Fruit fly (Drosophila melanogaster) whole organism, embryonic: ENCODE measurements around the gene Elp6.

ENCODE experiments used
- CG10543 ChIP-seq: fragments of 200-800 bp; sonication (Bioruptor generic); optimal IDR thresholded peaks from 3 replicates; lab custom pipeline; 2017; ENCODE audit warnings: missing biosample characterization, mild to moderate bottlenecking, missing genetic modification characterization, moderate library complexity
- CG11398 ChIP-seq: fragments of 200-800 bp; sonication (Bioruptor generic); optimal IDR thresholded peaks from 2 replicates; lab custom pipeline; 2016; ENCODE audit warnings: missing biosample characterization, missing genetic modification characterization
- CG11695 ChIP-seq: fragments of 200-800 bp; sonication (Bioruptor generic); IDR thresholded peaks from 3 replicates; pipeline ENCODE4 v1.3.6; 2022; ENCODE audit warnings: missing biosample characterization, missing genetic modification characterization
- CG14050 ChIP-seq: fragments of 200-800 bp; sonication (Bioruptor generic); IDR thresholded peaks from 3 replicates; pipeline ENCODE4 v1.3.6; 2022; ENCODE audit warnings: missing biosample characterization, missing genetic modification characterization
- CG1603 ChIP-seq: fragments of 200-800 bp; sonication (Bioruptor generic); optimal IDR thresholded peaks from 2 replicates; lab custom pipeline; 2019; ENCODE audit warnings: missing biosample characterization, mild to moderate bottlenecking, missing genetic modification characterization, moderate library complexity
- CG16813 ChIP-seq: fragments of 200-800 bp; sonication (Bioruptor generic); IDR thresholded peaks from 3 replicates; pipeline ENCODE4 v1.3.6; 2022; ENCODE audit warnings: missing biosample characterization, missing genetic modification characterization; ENCODE audit not compliant: partially characterized antibody
- CG17359 ChIP-seq: fragments of 200-800 bp; sonication (Bioruptor generic); optimal IDR thresholded peaks from 3 replicates; lab custom pipeline; 2018; ENCODE audit warnings: missing biosample characterization, mild to moderate bottlenecking, missing genetic modification characterization, moderate library complexity
- CG17829 ChIP-seq: fragments of 200-800 bp; optimal IDR thresholded peaks from 2 replicates; lab custom pipeline; 2019; ENCODE audit warnings: missing biosample characterization, mild to moderate bottlenecking, missing genetic modification characterization, moderate library complexity
- CG1832 ChIP-seq: fragments of 200-800 bp; sonication (Bioruptor generic); optimal IDR thresholded peaks from 2 replicates; lab custom pipeline; 2017; ENCODE audit warnings: missing biosample characterization, mild to moderate bottlenecking, missing genetic modification characterization, inconsistent platforms
- CG18599 ChIP-seq: fragments of 200-800 bp; sonication (Bioruptor generic); optimal IDR thresholded peaks from 3 replicates; lab custom pipeline; 2017; ENCODE audit warnings: missing biosample characterization, missing genetic modification characterization, mild to moderate bottlenecking, moderate library complexity, missing genetic modification reagents
- CG2678 ChIP-seq: fragments of 200-800 bp; sonication (Bioruptor generic); optimal IDR thresholded peaks from 3 replicates; lab custom pipeline; 2019; ENCODE audit warnings: missing biosample characterization, mild to moderate bottlenecking, missing genetic modification characterization, moderate library complexity
- CG6689 ChIP-seq: fragments of 200-800 bp; sonication (Bioruptor generic); IDR thresholded peaks from 2 replicates; pipeline ENCODE4 v1.3.6; 2022; ENCODE audit warnings: missing biosample characterization, missing genetic modification characterization
- CG8765 ChIP-seq: fragments of 200-800 bp; sonication (Bioruptor generic); IDR thresholded peaks from 2 replicates; pipeline ENCODE4 v1.3.6; 2022; ENCODE audit warnings: missing biosample characterization, missing genetic modification characterization
- CG9817 ChIP-seq: fragments of 200-800 bp; sonication (Bioruptor generic); optimal IDR thresholded peaks from 2 replicates; lab custom pipeline; 2018; ENCODE audit warnings: missing biosample characterization, mild to moderate bottlenecking, missing genetic modification characterization, moderate library complexity
- CHES-1-like ChIP-seq: fragments of 200-800 bp; sonication (Bioruptor generic); optimal IDR thresholded peaks from 2 replicates; lab custom pipeline; 2016; ENCODE audit warnings: missing biosample characterization, missing genetic modification characterization
- CoRest ChIP-seq: fragments of 200-800 bp; sonication (Bioruptor generic); optimal IDR thresholded peaks from 3 replicates; lab custom pipeline; 2018; ENCODE audit warnings: missing biosample characterization, mild to moderate bottlenecking, missing genetic modification characterization, moderate library complexity
- D19B ChIP-seq: fragments of 200-800 bp; sonication (Bioruptor generic); optimal IDR thresholded peaks from 2 replicates; lab custom pipeline; 2017; ENCODE audit warnings: missing biosample characterization, mild to moderate bottlenecking, missing genetic modification characterization
- Deaf1 ChIP-seq: fragments of 200-800 bp; optimal IDR thresholded peaks from 3 replicates; lab custom pipeline; 2019; ENCODE audit warnings: missing biosample characterization, mild to moderate bottlenecking, missing genetic modification characterization, moderate library complexity
- Dek ChIP-seq: fragments of 200-800 bp; sonication (Bioruptor generic); optimal IDR thresholded peaks from 3 replicates; lab custom pipeline; 2019; ENCODE audit warnings: missing biosample characterization, mild to moderate bottlenecking, missing genetic modification characterization, moderate library complexity
- Ets97D ChIP-seq: fragments of 200-800 bp; sonication (Bioruptor generic); optimal IDR thresholded peaks from 3 replicates; lab custom pipeline; 2016; ENCODE audit warnings: missing biosample characterization, missing genetic modification characterization
- Fer3 ChIP-seq: fragments of 200-800 bp; sonication (Bioruptor generic); optimal IDR thresholded peaks from 2 replicates; lab custom pipeline; 2018; ENCODE audit warnings: missing biosample characterization, mild to moderate bottlenecking, missing genetic modification characterization, moderate library complexity
- Gsc ChIP-seq: fragments of 200-800 bp; sonication (Bioruptor generic); IDR thresholded peaks from 2 replicates; pipeline ENCODE4 v1.3.6; 2022; ENCODE audit warnings: missing biosample characterization, missing genetic modification characterization
- Gug ChIP-seq: fragments of 200-800 bp; sonication (Bioruptor generic); IDR thresholded peaks from 4 replicates; pipeline ENCODE4 v1.3.6; 2022; ENCODE audit warnings: missing biosample characterization, missing genetic modification characterization
- H15 ChIP-seq: fragments of 200-800 bp; sonication (Bioruptor generic); IDR thresholded peaks from 3 replicates; pipeline ENCODE4 v1.3.6; 2022; ENCODE audit warnings: missing biosample characterization, missing genetic modification characterization
- Hey ChIP-seq: fragments of 200-800 bp; sonication (Bioruptor generic); optimal IDR thresholded peaks from 3 replicates; lab custom pipeline; 2018; ENCODE audit warnings: missing biosample characterization, mild to moderate bottlenecking, missing genetic modification characterization
- Mrtf ChIP-seq: fragments of 200-800 bp; sonication (Bioruptor generic); IDR thresholded peaks from 3 replicates; pipeline ENCODE4 v1.3.6; 2022; ENCODE audit warnings: missing biosample characterization, missing genetic modification characterization
- NfI ChIP-seq: fragments of 200-800 bp; sonication (Bioruptor generic); optimal IDR thresholded peaks from 3 replicates; lab custom pipeline; 2018; ENCODE audit warnings: missing biosample characterization, mild to moderate bottlenecking, missing genetic modification characterization, moderate library complexity
- Rx ChIP-seq: fragments of 200-800 bp; sonication (Bioruptor generic); IDR thresholded peaks from 2 replicates; pipeline ENCODE4 v1.3.6; 2022; ENCODE audit warnings: missing biosample characterization, missing genetic modification characterization
- al ChIP-seq: fragments of 200-800 bp; sonication (Bioruptor generic); IDR thresholded peaks from 2 replicates; pipeline ENCODE4 v1.3.6; 2022; ENCODE audit warnings: missing biosample characterization, missing genetic modification characterization
- ap ChIP-seq: fragments of 200-800 bp; sonication (Bioruptor generic); IDR thresholded peaks from 2 replicates; pipeline ENCODE4 v1.3.6; 2022; ENCODE audit warnings: missing biosample characterization, missing genetic modification characterization
- corto ChIP-seq: fragments of 200-800 bp; sonication (Bioruptor generic); optimal IDR thresholded peaks from 2 replicates; lab custom pipeline; 2016; ENCODE audit warnings: missing biosample characterization, mild to moderate bottlenecking, missing genetic modification characterization, moderate library complexity
- fu2 ChIP-seq: fragments of 200-800 bp; sonication (Bioruptor generic); optimal IDR thresholded peaks from 2 replicates; lab custom pipeline; 2016; ENCODE audit warnings: missing biosample characterization, missing genetic modification characterization
- gcm ChIP-seq: fragments of 200-800 bp; sonication (Bioruptor generic); optimal IDR thresholded peaks from 2 replicates; lab custom pipeline; 2019; ENCODE audit warnings: missing biosample characterization, mild to moderate bottlenecking, missing genetic modification characterization, moderate library complexity
- hkb ChIP-seq, 2 experiments: fragments of 200-800 bp in 1 of 2; fragments of >200 bp in 1 of 2; sonication (Bioruptor generic) in 1 of 2; IDR thresholded peaks in 1 of 2; optimal IDR thresholded peaks in 1 of 2; 2 replicates each; pipeline versions ENCODE4 v1.3.6 to Lab custom; 2017 to 2022; ENCODE audit warnings: missing biosample characterization in 1 of 2, missing genetic modification characterization in 1 of 2
- hth ChIP-seq: fragments of >200 bp; optimal IDR thresholded peaks from 2 replicates; lab custom pipeline; 2017; ENCODE audit warnings: inconsistent platforms
- insv ChIP-seq, 2 experiments: fragments of 200-800 bp; sonication (Bioruptor generic); optimal IDR thresholded peaks; 3 replicates each; lab custom pipeline; 2016 to 2018; ENCODE audit warnings: missing biosample characterization in 2 of 2, missing genetic modification characterization in 2 of 2
- lov ChIP-seq, 2 experiments: fragments of 200-800 bp in 1 of 2; fragments of >200 bp in 1 of 2; sonication (Bioruptor generic) in 1 of 2; IDR thresholded peaks in 1 of 2; optimal IDR thresholded peaks in 1 of 2; 2 replicates in 1 of 2; 3 replicates in 1 of 2; pipeline versions ENCODE4 v1.3.6 to Lab custom; 2017 to 2022; ENCODE audit warnings: missing biosample characterization in 1 of 2, missing genetic modification characterization in 1 of 2
- nom ChIP-seq: fragments of 200-800 bp; sonication (Bioruptor generic); optimal IDR thresholded peaks from 2 replicates; lab custom pipeline; 2017; ENCODE audit warnings: missing biosample characterization, missing genetic modification characterization, mild to moderate bottlenecking, moderate library complexity, missing genetic modification reagents
- oc ChIP-seq: fragments of 200-800 bp; sonication (Bioruptor generic); optimal IDR thresholded peaks from 2 replicates; lab custom pipeline; 2018; ENCODE audit warnings: missing biosample characterization, mild to moderate bottlenecking, missing genetic modification characterization, moderate library complexity
- ro ChIP-seq: fragments of 200-800 bp; sonication (Bioruptor generic); IDR thresholded peaks from 2 replicates; pipeline ENCODE4 v1.3.6; 2022; ENCODE audit warnings: missing biosample characterization, missing genetic modification characterization
- sd ChIP-seq: fragments of 200-800 bp; sonication (Bioruptor generic); optimal IDR thresholded peaks from 3 replicates; lab custom pipeline; 2018; ENCODE audit warnings: missing biosample characterization, mild to moderate bottlenecking, missing genetic modification characterization, moderate library complexity
- slou ChIP-seq: fragments of 200-800 bp; sonication (Bioruptor generic); optimal IDR thresholded peaks from 3 replicates; lab custom pipeline; 2016; ENCODE audit warnings: missing biosample characterization, missing genetic modification characterization
- tio ChIP-seq: fragments of 200-800 bp; sonication (Bioruptor generic); optimal IDR thresholded peaks from 2 replicates; lab custom pipeline; 2017; ENCODE audit warnings: missing biosample characterization, missing genetic modification characterization, inconsistent platforms
- trem ChIP-seq: fragments of 200-800 bp; optimal IDR thresholded peaks from 3 replicates; lab custom pipeline; 2019; ENCODE audit warnings: missing biosample characterization, mild to moderate bottlenecking, missing genetic modification characterization, moderate library complexity
- ttk ChIP-seq: fragments of 200-800 bp; sonication (Bioruptor generic); IDR thresholded peaks from 2 replicates; pipeline ENCODE4 v2.1.2; 2022; ENCODE audit warnings: missing biosample characterization, missing genetic modification characterization
- twi ChIP-seq: fragments of 200-800 bp; optimal IDR thresholded peaks from 2 replicates; lab custom pipeline; 2019; ENCODE audit warnings: missing biosample characterization, mild to moderate bottlenecking, missing genetic modification characterization, moderate library complexity
- zen ChIP-seq: fragments of 200-800 bp; sonication (Bioruptor generic); optimal IDR thresholded peaks from 3 replicates; lab custom pipeline; 2018; ENCODE audit warnings: missing biosample characterization, mild to moderate bottlenecking, missing genetic modification characterization, moderate library complexity

The Elp6 gene

DNA sequence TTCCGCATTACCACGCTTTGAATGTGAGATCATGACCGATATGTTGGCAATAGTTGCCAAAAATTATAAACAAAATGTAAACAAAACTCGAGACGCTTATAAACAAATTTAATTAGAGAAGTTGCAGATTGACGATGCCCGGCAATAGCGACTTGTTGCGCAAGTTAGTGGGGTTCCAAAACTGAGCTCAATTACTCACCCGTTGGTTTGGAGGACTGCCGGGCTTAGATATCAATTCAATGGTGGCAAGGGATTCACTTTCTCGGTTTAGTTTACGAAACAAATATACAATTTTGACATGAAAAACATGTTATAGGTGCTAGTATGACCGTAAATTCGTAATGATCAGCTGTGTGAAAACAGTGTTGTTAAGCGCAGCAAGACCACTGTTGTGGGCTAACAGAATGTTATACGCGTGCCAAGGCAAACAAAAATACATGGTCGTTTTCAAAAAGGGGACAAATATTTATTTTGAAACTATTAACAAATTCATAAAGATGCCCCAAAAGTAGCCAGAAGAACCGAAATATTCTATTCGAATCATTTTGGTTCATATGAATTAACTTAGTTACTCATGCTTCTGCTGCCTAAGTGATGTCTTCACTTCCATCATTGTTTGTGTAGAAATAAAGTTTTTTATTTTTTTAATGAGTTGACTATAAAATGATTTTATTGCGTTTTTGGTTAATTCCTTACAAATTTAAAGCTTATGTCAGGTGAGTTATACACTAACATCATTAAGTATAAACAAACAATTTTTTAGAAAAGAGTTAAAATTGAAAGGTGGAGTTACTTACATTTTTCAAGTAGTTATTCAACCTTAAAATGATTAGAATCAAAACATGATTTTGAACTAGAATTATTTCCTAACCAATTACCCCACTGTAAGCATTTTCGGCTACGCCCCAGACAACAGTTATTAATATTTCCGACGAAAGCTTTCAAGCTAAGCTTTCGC is at the start of gene Elp6:
Gene Elp6, minus strand, starts transcription at position 350 of the 958 bp plus-strand sequence.
- TF ChIP-seq Hey = no peak
- no peak for TF ChIP-seq gcm (GFP tag; lab: Kevin White, UChicago)
- TF ChIP-seq CoRest = peak; percentile 80
- TF ChIP-seq CG6689 (GFP tag; lab: Robert Waterston, UW) = no peak
- TF ChIP-seq H15 (GFP tag; lab: Robert Waterston, UW) = peak; percentile 44; the same call in 1 of the 3 replicates
- TF ChIP-seq nom (GFP tag; lab: Kevin White, UChicago) = no peak
- TF ChIP-seq oc (tag; lab: Kevin White, UChicago) = no peak
- TF ChIP-seq Gsc (GFP tag; lab: Robert Waterston, UW) = 0 out of 2 replicates have a peak, but pooled peaks have one; percentile 25
- TF ChIP-seq CG17829 (tag; lab: Kevin White, UChicago) = no peak
- TF ChIP-seq Ets97D (GFP tag; lab: Kevin White, UChicago) = peak; percentile 21
- peak; percentile 37; the same call in 1 of the 3 replicates for TF ChIP-seq CG11695 (GFP tag; lab: Robert Waterston, UW)
- TF ChIP-seq CG16813 (GFP tag; lab: Robert Waterston, UW) = no peak
- TF ChIP-seq CG8765 (GFP tag; lab: Robert Waterston, UW) = no peak
- peak; percentile 47 for TF ChIP-seq CG10543
- TF ChIP-seq D19B = peak; percentile 62
- TF ChIP-seq CG17359 (tag; lab: Kevin White, UChicago) = peak; percentile 57
- TF ChIP-seq hth (lab: Kevin White, UChicago) = no peak
- peak; percentile 53; the same call in 2 of the 4 replicates for TF ChIP-seq Gug (GFP tag; lab: Robert Waterston, UW)
- no peak for TF ChIP-seq CHES-1-like (GFP tag; lab: Kevin White, UChicago)
- TF ChIP-seq fu2 (GFP tag; lab: Kevin White, UChicago) = peak; percentile 72
- TF ChIP-seq Deaf1 (tag; lab: Kevin White, UChicago) = peak; percentile 37
- peak; percentile 3 for TF ChIP-seq slou (GFP tag; lab: Kevin White, UChicago)
- no peak for TF ChIP-seq zen (tag; lab: Kevin White, UChicago)
- TF ChIP-seq ttk (GFP tag; lab: Robert Waterston, UW) = peak; percentile 51
- peak; percentile 18; the same call in 1 of the 3 replicates for TF ChIP-seq CG14050 (GFP tag; lab: Robert Waterston, UW)
- TF ChIP-seq CG1832 (GFP tag; lab: Kevin White, UChicago) = no peak
- peak; percentile 35; the same call in 1 of the 2 replicates for TF ChIP-seq al (GFP tag; lab: Robert Waterston, UW)
- no peak for TF ChIP-seq insv (GFP tag; optimal IDR thresholded peaks at IDR 0.05; lab: Kevin White, UChicago)
- peak; percentile 65 for TF ChIP-seq Fer3 (tag; lab: Kevin White, UChicago)
- no peak for TF ChIP-seq lov (optimal IDR thresholded peaks at IDR 0.05; lab: Kevin White, UChicago)
- no peak for TF ChIP-seq lov (GFP tag; IDR thresholded peaks at IDR 0.05; lab: Robert Waterston, UW)
- TF ChIP-seq Mrtf (GFP tag; lab: Robert Waterston, UW) = peak; percentile 70; the same call in 2 of the 3 replicates
- TF ChIP-seq Rx (GFP tag; lab: Robert Waterston, UW) = peak; percentile 48
- TF ChIP-seq corto (GFP tag; lab: Kevin White, UChicago) = no peak
- TF ChIP-seq CG9817 = peak; percentile 59
- no peak for TF ChIP-seq hkb (optimal IDR thresholded peaks at IDR 0.05; lab: Kevin White, UChicago)
- TF ChIP-seq hkb (GFP tag; IDR thresholded peaks at IDR 0.05; lab: Robert Waterston, UW) = peak; percentile 60; the same call in 1 of the 2 replicates
- TF ChIP-seq CG1603 (tag; lab: Kevin White, UChicago) = no peak
- TF ChIP-seq CG18599 (GFP tag; lab: Kevin White, UChicago) = peak; percentile 78
- no peak for TF ChIP-seq trem (tag; lab: Kevin White, UChicago)
- TF ChIP-seq ro (GFP tag; lab: Robert Waterston, UW) = no peak
- TF ChIP-seq twi (tag; lab: Kevin White, UChicago) = no peak
- peak; percentile 45 for TF ChIP-seq CG11398 (GFP tag; lab: Kevin White, UChicago)
- peak; percentile 48 for TF ChIP-seq NfI
- TF ChIP-seq tio (GFP tag; lab: Kevin White, UChicago) = peak; percentile 82
- TF ChIP-seq ap = peak; percentile 52
- TF ChIP-seq CG2678 (tag; lab: Kevin White, UChicago) = peak; percentile 85
- peak; percentile 60 for TF ChIP-seq Dek (tag; lab: Kevin White, UChicago)
- TF ChIP-seq sd (tag; lab: Kevin White, UChicago) = no peak
